Worm (Caenorhabditis elegans) whole organism, L3 larva: ENCODE measurements around the gene fbxa-66.

Source experiments
- R02D3.7 ChIP-seq: fragments of 150-350 bp; optimal IDR thresholded peaks from 2 replicates; lab custom pipeline; 2014; ENCODE audit warnings: missing biosample characterization, missing genetic modification characterization
- ama-1 ChIP-seq: fragments of 150-350 bp; optimal IDR thresholded peaks from 2 replicates; lab custom pipeline; 2018
- ceh-28 ChIP-seq: fragments of 150-350 bp; optimal IDR thresholded peaks from 2 replicates; lab custom pipeline; 2014; ENCODE audit warnings: missing biosample characterization, missing genetic modification reagents, missing genetic modification characterization
- daf-12 ChIP-seq: fragments of 150-350 bp; optimal IDR thresholded peaks from 2 replicates; lab custom pipeline; 2014; ENCODE audit warnings: missing biosample characterization, missing genetic modification reagents, missing genetic modification characterization
- jun-1 ChIP-seq: fragments of 150-350 bp; optimal IDR thresholded peaks from 2 replicates; lab custom pipeline; 2014; ENCODE audit warnings: missing biosample characterization, missing genetic modification reagents, missing genetic modification characterization
- lin-15B ChIP-seq: fragments of 150-350 bp; optimal IDR thresholded peaks from 2 replicates; lab custom pipeline; 2014; ENCODE audit warnings: missing biosample characterization, missing genetic modification characterization
- nhr-11 ChIP-seq: fragments of 150-350 bp; optimal IDR thresholded peaks from 2 replicates; lab custom pipeline; 2014; ENCODE audit warnings: missing biosample characterization, missing genetic modification characterization
- nhr-23 ChIP-seq: fragments of 150-350 bp; optimal IDR thresholded peaks from 2 replicates; lab custom pipeline; 2014; ENCODE audit warnings: missing biosample characterization, missing genetic modification reagents, missing genetic modification characterization
- pha-4 ChIP-seq: fragments of 150-350 bp; optimal IDR thresholded peaks from 2 replicates; lab custom pipeline; 2014; ENCODE audit warnings: missing biosample characterization, missing genetic modification reagents, missing genetic modification characterization
- sea-2 ChIP-seq: fragments of 150-350 bp; sonication (generic microtip); optimal IDR thresholded peaks from 4 replicates; lab custom pipeline; 2014; ENCODE audit warnings: missing biosample characterization, missing genetic modification reagents, missing genetic modification characterization
- unc-62 ChIP-seq: fragments of 150-350 bp; sonication (generic microtip); optimal IDR thresholded peaks from 4 replicates; lab custom pipeline; 2014; ENCODE audit warnings: missing biosample characterization, missing genetic modification reagents, missing genetic modification characterization
- ztf-11 ChIP-seq: fragments of 150-350 bp; optimal IDR thresholded peaks from 2 replicates; lab custom pipeline; 2014; ENCODE audit warnings: missing biosample characterization, missing genetic modification characterization
- ztf-4 ChIP-seq: fragments of 150-350 bp; optimal IDR thresholded peaks from 2 replicates; lab custom pipeline; 2014; ENCODE audit warnings: missing biosample characterization, missing genetic modification characterization

ce11 chrIII:2272075-2272474 lies 41.8 kb downstream of the fbxa-66 start, which contains the start of gene fbxa-48:
- TF ChIP-seq nhr-11 (tag; lab: Kevin White, UChicago) (no peak), ztf-11 (tag; lab: Kevin White, UChicago) (no peak), lin-15B (no peak), nhr-23 (tag; lab: Kevin White, UChicago) (no peak), unc-62 (GFP tag; lab: Kevin White, UChicago) (no peak), daf-12 (tag; lab: Kevin White, UChicago) (no peak), pha-4 (no peak), ceh-28 (tag; lab: Kevin White, UChicago) (no peak), ama-1 (lab: Kevin White, UChicago) (no peak), R02D3.7 (tag; lab: Kevin White, UChicago) (no peak), ztf-4 (tag; lab: Kevin White, UChicago) (no peak), jun-1 (tag; lab: Kevin White, UChicago) (no peak), sea-2 (GFP tag; lab: Kevin White, UChicago) (no peak)
